Fruit fly (Drosophila melanogaster) whole organism, prepupa: ENCODE results near the gene CG17145.

Experiments used
- CG15336 ChIP-seq: fragments of 200-800 bp; sonication (Bioruptor generic); IDR thresholded peaks from 2 replicates; pipeline ENCODE4 v1.3.6; 2022; ENCODE audit warnings: missing biosample characterization, missing genetic modification characterization
- CG6792 ChIP-seq: fragments of 200-800 bp; sonication (Bioruptor generic); optimal IDR thresholded peaks from 3 replicates; lab custom pipeline; 2016; ENCODE audit warnings: missing biosample characterization, missing genetic modification characterization
- CG7368 ChIP-seq: fragments of 200-800 bp; sonication (Bioruptor generic); optimal IDR thresholded peaks from 3 replicates; lab custom pipeline; 2016; ENCODE audit warnings: missing biosample characterization, missing genetic modification characterization
- CG8319 ChIP-seq: fragments of 200-800 bp; sonication (Bioruptor generic); optimal IDR thresholded peaks from 3 replicates; lab custom pipeline; 2016; ENCODE audit warnings: missing biosample characterization, missing genetic modification characterization
- Eip93F ChIP-seq: fragments of 200-800 bp; sonication (Bioruptor generic); optimal IDR thresholded peaks from 2 replicates; lab custom pipeline; 2016; ENCODE audit warnings: missing biosample characterization, mild to moderate bottlenecking, missing genetic modification characterization
- Gug ChIP-seq: fragments of 200-800 bp; sonication (Bioruptor generic); IDR thresholded peaks from 2 replicates; pipeline ENCODE4 v1.3.6; 2022; ENCODE audit warnings: missing biosample characterization, missing genetic modification characterization
- Lpt ChIP-seq: fragments of 200-800 bp; sonication (Bioruptor generic); optimal IDR thresholded peaks from 3 replicates; lab custom pipeline; 2016; ENCODE audit warnings: missing biosample characterization, missing genetic modification characterization
- Met ChIP-seq: fragments of 200-800 bp; sonication (Bioruptor generic); optimal IDR thresholded peaks from 3 replicates; lab custom pipeline; 2016; ENCODE audit warnings: missing biosample characterization, missing genetic modification characterization
- Sox102F ChIP-seq: fragments of 200-800 bp; sonication (Bioruptor generic); optimal IDR thresholded peaks from 2 replicates; lab custom pipeline; 2016; ENCODE audit warnings: missing biosample characterization, mild to moderate bottlenecking, missing genetic modification characterization
- dsx ChIP-seq: fragments of 200-800 bp; optimal IDR thresholded peaks from 3 replicates; lab custom pipeline; 2019; ENCODE audit warnings: missing biosample characterization, mild to moderate bottlenecking, missing genetic modification characterization, moderate library complexity; ENCODE audit not compliant: poor library complexity, severe bottlenecking
- fd85E ChIP-seq: fragments of 200-800 bp; sonication (Bioruptor generic); optimal IDR thresholded peaks from 3 replicates; lab custom pipeline; 2016; ENCODE audit warnings: missing biosample characterization, missing genetic modification characterization
- lz ChIP-seq: fragments of 200-800 bp; sonication (Bioruptor generic); optimal IDR thresholded peaks from 3 replicates; lab custom pipeline; 2016; ENCODE audit warnings: missing biosample characterization, missing genetic modification characterization
- net ChIP-seq: fragments of 200-800 bp; sonication (Bioruptor generic); optimal IDR thresholded peaks from 3 replicates; lab custom pipeline; 2016; ENCODE audit warnings: missing biosample characterization, missing genetic modification characterization

- TF ChIP-seq Eip93F (GFP tag; lab: Kevin White, UChicago): no peak
- TF ChIP-seq Sox102F (GFP tag; lab: Kevin White, UChicago): peak; percentile 39
- no peak for TF ChIP-seq CG8319 (GFP tag; lab: Kevin White, UChicago)
- no peak for TF ChIP-seq Gug (GFP tag; lab: Robert Waterston, UW)
- TF ChIP-seq CG7368: no peak
- TF ChIP-seq CG6792 (GFP tag; lab: Kevin White, UChicago): no peak
- TF ChIP-seq lz: no peak
- no peak for TF ChIP-seq dsx (GFP tag; lab: Kevin White, UChicago)
- no peak for TF ChIP-seq fd85E
- TF ChIP-seq Met (GFP tag; lab: Kevin White, UChicago): no peak
- no peak for TF ChIP-seq net (GFP tag; lab: Kevin White, UChicago)
- no peak for TF ChIP-seq Lpt (GFP tag; lab: Kevin White, UChicago)
- no peak; the same call in 1 of the 2 replicates for TF ChIP-seq CG15336 (GFP tag; lab: Robert Waterston, UW)
Measured at dm6 chr3L:20198138-20198559, 23.5 kb upstream of the CG17145 start, which contains the start of gene CG42674.
